Worm (Caenorhabditis elegans): ENCODE data around the gene rsf-1.

ce11 chrII:11288148-11288547 lies 18.1 kb upstream of the rsf-1 start:
- TF ChIP-seq pqm-1 (tag; optimal IDR thresholded peaks at IDR 0.05) (no peak), nhr-85 (tag) (no peak), unc-86 (tag; optimal IDR thresholded peaks at IDR 0.05) (no peak), pax-3 (tag; optimal IDR thresholded peaks at IDR 0.05) (no peak), nhr-237 (tag; optimal IDR thresholded peaks at IDR 0.05) (no peak), nhr-77 (tag; optimal IDR thresholded peaks at IDR 0.05) (no peak), nhr-28 (tag; optimal IDR thresholded peaks at IDR 0.05) (no peak), swsn-7 (tag; optimal IDR thresholded peaks at IDR 0.05) (no peak), tbx-2 (tag; optimal IDR thresholded peaks at IDR 0.05) (no peak), lin-39 (tag; optimal IDR thresholded peaks at IDR 0.05) (no peak), tlp-1 (tag; optimal IDR thresholded peaks at IDR 0.05) (no peak), aly-2 (tag; optimal IDR thresholded peaks at IDR 0.05) (no peak), mdl-1 (tag; optimal IDR thresholded peaks at IDR 0.05) (no peak), sox-4 (tag; optimal IDR thresholded peaks at IDR 0.05) (no peak)
